7 worm cellular contexts compared by ENCODE assay signal in the genomic region with DNA sequence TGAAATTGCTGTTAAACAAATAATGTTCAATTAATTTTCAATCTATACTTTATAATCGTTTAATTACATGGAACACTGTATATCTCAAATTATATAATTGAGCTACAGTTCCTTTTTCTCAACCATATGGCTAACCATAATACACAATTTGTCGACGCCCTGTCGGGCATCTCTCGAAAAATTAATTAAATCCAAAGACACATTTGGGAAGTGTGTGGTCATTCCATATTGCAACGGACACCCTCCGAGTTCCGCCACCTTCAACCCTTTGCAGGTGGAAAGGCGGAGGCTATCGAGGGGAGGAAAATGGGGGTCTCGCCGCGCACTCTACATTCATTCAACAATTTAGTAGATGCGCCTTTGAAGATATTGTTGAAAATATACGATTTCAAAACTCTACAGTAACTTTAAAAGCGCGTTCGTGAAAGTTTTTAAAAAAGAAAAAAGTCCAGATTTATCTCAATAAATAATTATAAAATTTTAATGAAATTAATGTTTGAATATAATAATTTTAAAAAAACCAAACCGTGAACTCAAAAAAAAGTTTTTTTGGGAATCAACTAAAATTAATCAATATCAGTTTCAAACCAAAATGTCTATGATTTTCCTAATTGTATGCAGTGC.
TF ChIP-seq lines count a peak whose summit lies in the region.

A gene (plus strand): TSS at position 574 of the 624 bp plus-strand sequence.

TF ChIP-seq in whole organism, L1 larva, 84 proteins besides CTCF, POLR2A, EP300 and RAD21 (continues in another document):
- TF ChIP-seq F16B12.6 (tag; optimal IDR thresholded peaks at IDR 0.05; lab: Kevin White, UChicago) (no peak), egl-27 (tag; optimal IDR thresholded peaks at IDR 0.05; lab: Kevin White, UChicago) (no peak), nhr-90 (tag; optimal IDR thresholded peaks at IDR 0.05; lab: Kevin White, UChicago; ENCODE audit: poor library complexity) (peak; percentile 77), nhr-19 (GFP tag; conservative IDR thresholded peaks at IDR 0.05; lab: Robert Waterston, UW) (peak; percentile 69), snpc-4 (tag; optimal IDR thresholded peaks at IDR 0.05; lab: Kevin White, UChicago) (peak; percentile 97), grh-1 (GFP tag; IDR thresholded peaks at IDR 0.05; lab: Robert Waterston, UW) (peak; percentile 49; the same call in 1 of the 2 replicates), rnt-1 (tag; optimal IDR thresholded peaks at IDR 0.05; lab: Kevin White, UChicago) (peak; percentile 22), lin-35 (GFP tag; optimal IDR thresholded peaks at IDR 0.05; lab: Kevin White, UChicago) (peak in 1 of 2 experiments; percentile 7), ces-1 (GFP tag; optimal IDR thresholded peaks at IDR 0.05; lab: Kevin White, UChicago) (no peak), nhr-85 (tag; lab: Kevin White, UChicago) (peak; percentile 78)

TF ChIP-seq in whole organism, L2 larva, 48 proteins besides CTCF, POLR2A, EP300 and RAD21 (continues in another document):
- TF ChIP-seq lsy-2 (tag; optimal IDR thresholded peaks at IDR 0.05; lab: Kevin White, UChicago) = no peak
- no peak for TF ChIP-seq lin-13 (GFP tag; optimal IDR thresholded peaks at IDR 0.05; lab: Kevin White, UChicago)
- TF ChIP-seq nhr-21 (tag; optimal IDR thresholded peaks at IDR 0.05; lab: Kevin White, UChicago) = peak; percentile 18
- no peak for TF ChIP-seq nhr-6 (tag; optimal IDR thresholded peaks at IDR 0.05; lab: Kevin White, UChicago)
- no peak for TF ChIP-seq unc-39 (tag; optimal IDR thresholded peaks at IDR 0.05; lab: Kevin White, UChicago)
- TF ChIP-seq skn-1 (tag; optimal IDR thresholded peaks at IDR 0.05; lab: Kevin White, UChicago) = no peak
- no peak for TF ChIP-seq unc-62 (GFP tag; optimal IDR thresholded peaks at IDR 0.05; lab: Kevin White, UChicago)
- no peak for TF ChIP-seq nhr-23 (tag; optimal IDR thresholded peaks at IDR 0.05; lab: Kevin White, UChicago)
- peak; percentile 10 for TF ChIP-seq gmeb-1 (tag; optimal IDR thresholded peaks at IDR 0.05; lab: Kevin White, UChicago)
- TF ChIP-seq sma-3 (GFP tag; optimal IDR thresholded peaks at IDR 0.05; lab: Kevin White, UChicago) = peak; percentile 64
- TF ChIP-seq snpc-4 (tag; optimal IDR thresholded peaks at IDR 0.05; lab: Kevin White, UChicago) = peak; percentile 94
- TF ChIP-seq ceh-16 (tag; optimal IDR thresholded peaks at IDR 0.05; lab: Kevin White, UChicago) = peak; percentile 9
- no peak for TF ChIP-seq mab-5 (tag; optimal IDR thresholded peaks at IDR 0.05; lab: Kevin White, UChicago)

TF ChIP-seq in whole organism, L3 larva, 47 proteins besides CTCF, POLR2A, EP300 and RAD21 (continues in another document):
- TF ChIP-seq lin-15B (tag; optimal IDR thresholded peaks at IDR 0.05; lab: Kevin White, UChicago) (peak; percentile 6), eor-1 (tag; optimal IDR thresholded peaks at IDR 0.05; lab: Kevin White, UChicago) (no peak), nhr-25 (tag; optimal IDR thresholded peaks at IDR 0.05; lab: Kevin White, UChicago) (peak; percentile 62), skn-1 (tag; optimal IDR thresholded peaks at IDR 0.05; lab: Kevin White, UChicago) (no peak), aly-2 (tag; optimal IDR thresholded peaks at IDR 0.05; lab: Kevin White, UChicago) (no peak), snpc-4 (tag; optimal IDR thresholded peaks at IDR 0.05; lab: Kevin White, UChicago) (peak; percentile 93), nhr-23 (tag; optimal IDR thresholded peaks at IDR 0.05; lab: Kevin White, UChicago) (peak; percentile 23), elt-3 (tag; optimal IDR thresholded peaks at IDR 0.05; lab: Kevin White, UChicago) (no peak), ztf-4 (tag; optimal IDR thresholded peaks at IDR 0.05; lab: Kevin White, UChicago) (no peak), ceh-9 (tag; optimal IDR thresholded peaks at IDR 0.05; lab: Kevin White, UChicago) (no peak), pqm-1 (tag; optimal IDR thresholded peaks at IDR 0.05; lab: Kevin White, UChicago) (no peak), nhr-43 (tag; optimal IDR thresholded peaks at IDR 0.05; lab: Kevin White, UChicago; ENCODE audit: poor library complexity, severe bottlenecking) (peak; percentile 3), nhr-76 (tag; optimal IDR thresholded peaks at IDR 0.05; lab: Kevin White, UChicago) (no peak)

TF ChIP-seq in whole organism, L4 larva, 104 proteins besides CTCF, POLR2A, EP300 and RAD21 (continues in another document):
- TF ChIP-seq hlh-11 (tag; optimal IDR thresholded peaks at IDR 0.05; lab: Kevin White, UChicago) (no peak), daf-12 (tag; optimal IDR thresholded peaks at IDR 0.05; lab: Kevin White, UChicago) (no peak), spr-1 (tag; optimal IDR thresholded peaks at IDR 0.05; lab: Kevin White, UChicago) (no peak), gei-8 (GFP tag; optimal IDR thresholded peaks at IDR 0.05; lab: Kevin White, UChicago) (no peak), ZK337.2 (GFP tag; IDR thresholded peaks at IDR 0.05; lab: Robert Waterston, UW) (no peak), mdt-29 (GFP tag; IDR thresholded peaks at IDR 0.05; lab: Robert Waterston, UW) (no peak), nhr-41 (GFP tag; IDR thresholded peaks at IDR 0.05; lab: Robert Waterston, UW) (no peak), snpc-1.2 (GFP tag; IDR thresholded peaks at IDR 0.05; lab: Robert Waterston, UW) (peak; percentile 77), duxl-1 (tag; optimal IDR thresholded peaks at IDR 0.05; lab: Kevin White, UChicago; ENCODE audit: poor library complexity) (peak; percentile 9), daf-19 (GFP tag; conservative IDR thresholded peaks at IDR 0.05; lab: Robert Waterston, UW) (no peak), ces-1 (GFP tag; optimal IDR thresholded peaks at IDR 0.05; lab: Kevin White, UChicago) (no peak), Y48G9A.11 (GFP tag; IDR thresholded peaks at IDR 0.05; lab: Robert Waterston, UW) (peak; percentile 49; the same call in 1 of the 2 replicates), lir-3 (tag; optimal IDR thresholded peaks at IDR 0.05; lab: Kevin White, UChicago) (no peak)

TF ChIP-seq in whole organism, early embryonic, 17 proteins besides CTCF, POLR2A, EP300 and RAD21:
- peak; percentile 12 for TF ChIP-seq hmg-4 (GFP tag; optimal IDR thresholded peaks at IDR 0.05; lab: Kevin White, UChicago)
- no peak for TF ChIP-seq ets-7 (tag; optimal IDR thresholded peaks at IDR 0.05; lab: Kevin White, UChicago)
- peak; percentile 2 for TF ChIP-seq ceh-36 (tag; optimal IDR thresholded peaks at IDR 0.05; lab: Kevin White, UChicago)
- TF ChIP-seq hmbx-1 (tag; optimal IDR thresholded peaks at IDR 0.05; lab: Kevin White, UChicago) = no peak
- TF ChIP-seq tra-4 (tag; optimal IDR thresholded peaks at IDR 0.05; lab: Kevin White, UChicago) = no peak

TF ChIP-seq in whole organism, mixed stage, embryonic, 35 proteins besides CTCF, POLR2A, EP300 and RAD21 (continues in another document):
- no peak for TF ChIP-seq flh-1 (GFP tag; optimal IDR thresholded peaks at IDR 0.05; lab: Kevin White, UChicago)
- TF ChIP-seq nhr-237 (tag; optimal IDR thresholded peaks at IDR 0.05; lab: Kevin White, UChicago) = no peak
- peak; percentile 36 for TF ChIP-seq ceh-39 (tag; optimal IDR thresholded peaks at IDR 0.05; lab: Kevin White, UChicago)
- no peak for TF ChIP-seq lsy-2 (tag; optimal IDR thresholded peaks at IDR 0.05; lab: Kevin White, UChicago)
- no peak for TF ChIP-seq pha-4 (tag; optimal IDR thresholded peaks at IDR 0.05; lab: Kevin White, UChicago)
- TF ChIP-seq nhr-12 (tag; optimal IDR thresholded peaks at IDR 0.05; lab: Kevin White, UChicago) = no peak
- no peak for TF ChIP-seq ceh-83 (GFP tag; optimal IDR thresholded peaks at IDR 0.05; lab: Kevin White, UChicago)
- no peak for TF ChIP-seq unc-120 (tag; optimal IDR thresholded peaks at IDR 0.05; lab: Kevin White, UChicago; ENCODE audit: poor library complexity, severe bottlenecking)
- no peak for TF ChIP-seq mab-5 (tag; optimal IDR thresholded peaks at IDR 0.05; lab: Kevin White, UChicago)
- no peak for TF ChIP-seq ztf-11 (tag; optimal IDR thresholded peaks at IDR 0.05; lab: Kevin White, UChicago)
- TF ChIP-seq snpc-4 (tag; optimal IDR thresholded peaks at IDR 0.05; lab: Kevin White, UChicago) = no peak
- TF ChIP-seq zip-8 (tag; optimal IDR thresholded peaks at IDR 0.05; lab: Kevin White, UChicago) = no peak
- TF ChIP-seq ceh-43 (GFP tag; optimal IDR thresholded peaks at IDR 0.05; lab: Kevin White, UChicago) = peak; percentile 35
- TF ChIP-seq unc-62 (GFP tag; optimal IDR thresholded peaks at IDR 0.05; lab: Kevin White, UChicago) = no peak
- TF ChIP-seq blmp-1 (tag; optimal IDR thresholded peaks at IDR 0.05; lab: Kevin White, UChicago) = no peak
- no peak for TF ChIP-seq M03D4.4 (tag; optimal IDR thresholded peaks at IDR 0.05; lab: Kevin White, UChicago)
- TF ChIP-seq sptf-1 (tag; optimal IDR thresholded peaks at IDR 0.05; lab: Kevin White, UChicago) = no peak
- TF ChIP-seq hlh-1 (tag; optimal IDR thresholded peaks at IDR 0.05; lab: Kevin White, UChicago) = no peak

TF ChIP-seq in whole organism, young adult, 124 proteins besides CTCF, POLR2A, EP300 and RAD21 (continues in another document):
- TF ChIP-seq B0261.1 (tag; optimal IDR thresholded peaks at IDR 0.05; lab: Kevin White, UChicago) (peak; percentile 14), efl-1 (GFP tag; optimal IDR thresholded peaks at IDR 0.05; lab: Kevin White, UChicago) (peak; percentile 54), tlf-1 (GFP tag; optimal IDR thresholded peaks at IDR 0.05; lab: Kevin White, UChicago) (peak; percentile 30), Y79H2A.3 (GFP tag; conservative IDR thresholded peaks at IDR 0.05; lab: Robert Waterston, UW) (no peak), snpc-1.1 (tag; optimal IDR thresholded peaks at IDR 0.05; lab: Kevin White, UChicago; ENCODE audit: insufficient read depth) (peak; percentile 97), rcor-1 (GFP tag; IDR thresholded peaks at IDR 0.05; lab: Robert Waterston, UW) (peak; percentile 80), rpc-1 (optimal IDR thresholded peaks at IDR 0.05; lab: Kevin White, UChicago) (no peak), rpc-1 (tag; optimal IDR thresholded peaks at IDR 0.05; lab: Kevin White, UChicago) (peak; percentile 13), hrde-1 (tag; optimal IDR thresholded peaks at IDR 0.05; lab: Kevin White, UChicago; ENCODE audit: borderline replicate concordance) (peak; percentile 3), bed-1 (GFP tag; IDR thresholded peaks at IDR 0.05; lab: Robert Waterston, UW) (no peak), ceh-100 (GFP tag; IDR thresholded peaks at IDR 0.05; lab: Robert Waterston, UW) (peak; percentile 60), Y67H2A.10 (GFP tag; conservative IDR thresholded peaks at IDR 0.05; lab: Robert Waterston, UW) (no peak), T26A5.8 (tag; optimal IDR thresholded peaks at IDR 0.05; lab: Kevin White, UChicago) (no peak), unc-62 (GFP tag; optimal IDR thresholded peaks at IDR 0.05; lab: Kevin White, UChicago) (no peak), ZK185.1 (tag; optimal IDR thresholded peaks at IDR 0.05; lab: Kevin White, UChicago; ENCODE audit: poor library complexity, severe bottlenecking) (peak; percentile 2), dox-1 (GFP tag; IDR thresholded peaks at IDR 0.05; lab: Robert Waterston, UW) (peak; percentile 79), nfyb-1 (GFP tag; IDR thresholded peaks at IDR 0.05; lab: Robert Waterston, UW) (0 out of 2 replicates have a peak, but pooled peaks have one; percentile 15), repo-1 (tag; optimal IDR thresholded peaks at IDR 0.05; lab: Kevin White, UChicago) (no peak), F49E8.2 (tag; optimal IDR thresholded peaks at IDR 0.05; lab: Kevin White, UChicago; ENCODE audit: insufficient read depth) (peak; percentile 64), hlh-12 (tag; optimal IDR thresholded peaks at IDR 0.05; lab: Kevin White, UChicago) (no peak)
